Fruit fly (Drosophila melanogaster) whole organism, embryonic: Measurements from ENCODE around the gene fry.

Experiments
- B-H1 ChIP-seq: fragments of 200-800 bp; sonication (Bioruptor generic); IDR thresholded peaks from 3 replicates; pipeline ENCODE4 v1.3.6; 2022; ENCODE audit warnings: missing biosample characterization, missing genetic modification characterization
- BtbVII ChIP-seq: fragments of 200-800 bp; sonication (Bioruptor generic); optimal IDR thresholded peaks from 3 replicates; lab custom pipeline; 2017; ENCODE audit warnings: missing biosample characterization, mild to moderate bottlenecking, missing genetic modification characterization
- CG10979 ChIP-seq: fragments of 200-800 bp; sonication (Bioruptor generic); optimal IDR thresholded peaks from 2 replicates; lab custom pipeline; 2018; ENCODE audit warnings: missing biosample characterization, mild to moderate bottlenecking, missing genetic modification characterization, moderate library complexity
- CG11696 ChIP-seq: fragments of 200-800 bp; sonication (Bioruptor generic); IDR thresholded peaks from 2 replicates; pipeline ENCODE4 v1.3.6; 2022; ENCODE audit warnings: missing biosample characterization, missing genetic modification characterization
- CG11723 ChIP-seq: fragments of 200-800 bp; sonication (Bioruptor generic); optimal IDR thresholded peaks from 2 replicates; lab custom pipeline; 2017; ENCODE audit warnings: missing biosample characterization, mild to moderate bottlenecking, missing genetic modification characterization
- CG12236 ChIP-seq: fragments of 200-800 bp; sonication (Bioruptor generic); optimal IDR thresholded peaks from 2 replicates; lab custom pipeline; 2016; ENCODE audit warnings: missing biosample characterization, missing genetic modification characterization
- CG13894 ChIP-seq: fragments of 200-800 bp; sonication (Bioruptor generic); optimal IDR thresholded peaks from 3 replicates; lab custom pipeline; 2018; ENCODE audit warnings: missing biosample characterization, mild to moderate bottlenecking, missing genetic modification characterization, moderate library complexity
- CG17829 ChIP-seq: fragments of 200-800 bp; optimal IDR thresholded peaks from 2 replicates; lab custom pipeline; 2019; ENCODE audit warnings: missing biosample characterization, mild to moderate bottlenecking, missing genetic modification characterization, moderate library complexity
- CG18262 ChIP-seq: fragments of 200-800 bp; optimal IDR thresholded peaks from 3 replicates; lab custom pipeline; 2019; ENCODE audit warnings: missing biosample characterization, mild to moderate bottlenecking, missing genetic modification characterization, moderate library complexity
- CG2202 ChIP-seq: fragments of 200-800 bp; sonication (Bioruptor generic); optimal IDR thresholded peaks from 2 replicates; lab custom pipeline; 2018; ENCODE audit warnings: missing biosample characterization, mild to moderate bottlenecking, missing genetic modification characterization
- CG2712 ChIP-seq: fragments of 200-800 bp; optimal IDR thresholded peaks from 3 replicates; lab custom pipeline; 2019; ENCODE audit warnings: missing biosample characterization, mild to moderate bottlenecking, missing genetic modification characterization, moderate library complexity
- CG2875 ChIP-seq: fragments of 200-800 bp; sonication (Bioruptor generic); optimal IDR thresholded peaks from 2 replicates; lab custom pipeline; 2017; ENCODE audit warnings: missing biosample characterization, mild to moderate bottlenecking, missing genetic modification characterization, missing genetic modification reagents
- CG33213 ChIP-seq: fragments of 200-800 bp; sonication (Bioruptor generic); optimal IDR thresholded peaks from 3 replicates; lab custom pipeline; 2016; ENCODE audit warnings: missing biosample characterization, missing genetic modification characterization
- CG3995 ChIP-seq: fragments of 200-800 bp; sonication (Bioruptor generic); optimal IDR thresholded peaks from 3 replicates; lab custom pipeline; 2016; ENCODE audit warnings: missing biosample characterization, missing genetic modification characterization
- CG4424 ChIP-seq: fragments of 200-800 bp; sonication (Bioruptor generic); optimal IDR thresholded peaks from 3 replicates; lab custom pipeline; 2016; ENCODE audit warnings: missing biosample characterization, missing genetic modification characterization
- CG4617 ChIP-seq: fragments of 200-800 bp; sonication (Bioruptor generic); optimal IDR thresholded peaks from 3 replicates; lab custom pipeline; 2016; ENCODE audit warnings: missing biosample characterization, missing genetic modification characterization, borderline replicate concordance
- CG4820 ChIP-seq: fragments of 200-800 bp; sonication (Bioruptor generic); optimal IDR thresholded peaks from 3 replicates; lab custom pipeline; 2016; ENCODE audit warnings: missing biosample characterization, missing genetic modification characterization
- CG6175 ChIP-seq: fragments of 200-800 bp; sonication (Bioruptor generic); IDR thresholded peaks from 3 replicates; pipeline ENCODE4 v1.3.6; 2022; ENCODE audit warnings: missing biosample characterization, missing genetic modification characterization
- CG6813 ChIP-seq: fragments of 200-800 bp; sonication (Bioruptor generic); optimal IDR thresholded peaks from 2 replicates; lab custom pipeline; 2017; ENCODE audit warnings: missing biosample characterization, missing genetic modification characterization, mild to moderate bottlenecking, moderate library complexity, missing genetic modification reagents
- CG7372 ChIP-seq: fragments of 200-800 bp; sonication (Bioruptor generic); IDR thresholded peaks from 2 replicates; pipeline ENCODE4 v1.3.6; 2022; ENCODE audit warnings: missing biosample characterization, missing genetic modification characterization
- CG8388 ChIP-seq: fragments of 200-800 bp; sonication (Bioruptor generic); optimal IDR thresholded peaks from 2 replicates; lab custom pipeline; 2019; ENCODE audit warnings: missing biosample characterization, mild to moderate bottlenecking, missing genetic modification characterization, moderate library complexity
- CkIIα-i1 ChIP-seq: fragments of 200-800 bp; sonication (Bioruptor generic); IDR thresholded peaks from 2 replicates; pipeline ENCODE4 v1.3.6; 2022; ENCODE audit warnings: missing biosample characterization, missing genetic modification characterization
- Deaf1 ChIP-seq: fragments of 200-800 bp; optimal IDR thresholded peaks from 3 replicates; lab custom pipeline; 2019; ENCODE audit warnings: missing biosample characterization, mild to moderate bottlenecking, missing genetic modification characterization, moderate library complexity
- Dip3 ChIP-seq: fragments of 200-800 bp; sonication (Bioruptor generic); optimal IDR thresholded peaks from 3 replicates; lab custom pipeline; 2016; ENCODE audit warnings: missing biosample characterization, missing genetic modification characterization
- E2f1 ChIP-seq: fragments of 200-800 bp; sonication (Bioruptor generic); IDR thresholded peaks from 2 replicates; pipeline ENCODE4 v1.3.6; 2022; ENCODE audit warnings: missing biosample characterization, missing genetic modification characterization
- Ets65A ChIP-seq: fragments of 200-800 bp; sonication (Bioruptor generic); peaks from one replicate; lab custom pipeline; 2016; ENCODE audit warnings: missing biosample characterization, missing genetic modification characterization
- GATAe ChIP-seq: fragments of 200-800 bp; sonication (Bioruptor generic); conservative IDR thresholded peaks from 2 replicates; pipeline ENCODE4 v1.3.6; 2022; ENCODE audit warnings: missing biosample characterization, missing genetic modification characterization
- HLH54F ChIP-seq: fragments of 200-800 bp; sonication (Bioruptor generic); optimal IDR thresholded peaks from 3 replicates; lab custom pipeline; 2016; ENCODE audit warnings: missing biosample characterization, missing genetic modification characterization
- Mrtf ChIP-seq: fragments of 200-800 bp; sonication (Bioruptor generic); IDR thresholded peaks from 3 replicates; pipeline ENCODE4 v1.3.6; 2022; ENCODE audit warnings: missing biosample characterization, missing genetic modification characterization
- Side ChIP-seq: fragments of 200-800 bp; sonication (Bioruptor generic); optimal IDR thresholded peaks from 2 replicates; lab custom pipeline; 2016; ENCODE audit warnings: missing biosample characterization, missing genetic modification characterization
- Six4 ChIP-seq: fragments of 200-800 bp; sonication (Bioruptor generic); optimal IDR thresholded peaks from 2 replicates; lab custom pipeline; 2016; ENCODE audit warnings: missing biosample characterization, missing genetic modification characterization
- Sox102F ChIP-seq: fragments of 200-800 bp; sonication (Bioruptor generic); optimal IDR thresholded peaks from 2 replicates; lab custom pipeline; 2018; ENCODE audit warnings: missing biosample characterization, mild to moderate bottlenecking, missing genetic modification characterization, moderate library complexity
- ase ChIP-seq: fragments of 200-800 bp; sonication (Bioruptor generic); IDR thresholded peaks from 3 replicates; pipeline ENCODE4 v1.3.6; 2022; ENCODE audit warnings: missing biosample characterization, missing genetic modification characterization
- btn ChIP-seq: fragments of 200-800 bp; sonication (Bioruptor generic); optimal IDR thresholded peaks from 2 replicates; lab custom pipeline; 2016; ENCODE audit warnings: missing biosample characterization, missing genetic modification characterization
- cad ChIP-seq: fragments of >200 bp; optimal IDR thresholded peaks from 2 replicates; lab custom pipeline; 2017; ENCODE audit warnings: missing biosample characterization, missing genetic modification characterization
- chinmo ChIP-seq: fragments of 200-800 bp; sonication (Bioruptor generic); IDR thresholded peaks from 4 replicates; pipeline ENCODE4 v1.3.6; 2022; ENCODE audit warnings: missing biosample characterization, missing genetic modification characterization; ENCODE audit not compliant: partially characterized antibody
- crol ChIP-seq: fragments of 200-800 bp; sonication (Bioruptor generic); IDR thresholded peaks from 2 replicates; pipeline ENCODE4 v1.3.6; 2022; ENCODE audit warnings: missing biosample characterization, missing genetic modification characterization
- gsb ChIP-seq: fragments of 200-800 bp; sonication (Bioruptor generic); IDR thresholded peaks from 2 replicates; pipeline ENCODE4 v1.3.6; 2022; ENCODE audit warnings: missing biosample characterization, missing genetic modification characterization
- hbn ChIP-seq: fragments of 200-800 bp; sonication (Bioruptor generic); IDR thresholded peaks from 2 replicates; pipeline ENCODE4 v1.3.6; 2022; ENCODE audit warnings: missing biosample characterization, missing genetic modification characterization; ENCODE audit not compliant: partially characterized antibody
- her ChIP-seq: fragments of 200-800 bp; sonication (Bioruptor generic); optimal IDR thresholded peaks from 2 replicates; lab custom pipeline; 2016; ENCODE audit warnings: missing biosample characterization, missing genetic modification characterization
- lilli ChIP-seq: fragments of 200-800 bp; sonication (Bioruptor generic); optimal IDR thresholded peaks from 3 replicates; lab custom pipeline; 2016; ENCODE audit warnings: missing biosample characterization, missing genetic modification characterization
- maf-S ChIP-seq: fragments of 200-800 bp; sonication (Bioruptor generic); optimal IDR thresholded peaks from 2 replicates; lab custom pipeline; 2016; ENCODE audit warnings: missing biosample characterization, missing genetic modification characterization
- nom ChIP-seq: fragments of 200-800 bp; sonication (Bioruptor generic); optimal IDR thresholded peaks from 2 replicates; lab custom pipeline; 2017; ENCODE audit warnings: missing biosample characterization, missing genetic modification characterization, mild to moderate bottlenecking, moderate library complexity, missing genetic modification reagents
- odd ChIP-seq: fragments of 200-800 bp; sonication (Bioruptor generic); optimal IDR thresholded peaks from 2 replicates; lab custom pipeline; 2017; ENCODE audit warnings: missing biosample characterization, mild to moderate bottlenecking, missing genetic modification characterization
- onecut ChIP-seq: fragments of 200-800 bp; sonication (Bioruptor generic); IDR thresholded peaks from 2 replicates; pipeline ENCODE4 v1.3.6; 2022; ENCODE audit warnings: missing biosample characterization, missing genetic modification characterization
- pzg ChIP-seq: fragments of 200-800 bp; sonication (Bioruptor generic); optimal IDR thresholded peaks from 3 replicates; lab custom pipeline; 2018; ENCODE audit warnings: missing biosample characterization, mild to moderate bottlenecking, missing genetic modification characterization, moderate library complexity
- repo ChIP-seq: fragments of 200-800 bp; sonication (Bioruptor generic); optimal IDR thresholded peaks from 2 replicates; lab custom pipeline; 2016; ENCODE audit warnings: missing biosample characterization, missing genetic modification characterization
- row ChIP-seq: fragments of 200-800 bp; sonication (Bioruptor generic); IDR thresholded peaks from 3 replicates; pipeline ENCODE4 v1.3.6; 2022; ENCODE audit warnings: missing biosample characterization, missing genetic modification characterization
- so ChIP-seq: fragments of 200-800 bp; sonication (Bioruptor generic); IDR thresholded peaks from 3 replicates; pipeline ENCODE4 v1.3.6; 2022; ENCODE audit warnings: missing biosample characterization, missing genetic modification characterization
- zen2 ChIP-seq: fragments of 200-800 bp; sonication (Bioruptor generic); IDR thresholded peaks from 3 replicates; pipeline ENCODE4 v1.3.6; 2022; ENCODE audit warnings: missing biosample characterization, missing genetic modification characterization; ENCODE audit not compliant: partially characterized antibody

fry gene

dm6 chr3L:9713828-9714536 is 35.1 kb upstream of the fry start, which contains the start of gene vsg (continued):
- TF ChIP-seq cad (GFP tag; lab: Kevin White, UChicago) (no peak), CG4617 (GFP tag; lab: Kevin White, UChicago) (peak; percentile 90), Deaf1 (tag; lab: Kevin White, UChicago) (peak; percentile 57), odd (GFP tag; lab: Kevin White, UChicago) (peak; percentile 70), zen2 (peak; percentile 81), CG7372 (GFP tag; lab: Robert Waterston, UW) (peak; percentile 58), crol (no peak), GATAe (GFP tag; lab: Robert Waterston, UW) (peak; percentile 58; the same call in 1 of the 2 replicates), CG4820 (peak; percentile 70), CG18262 (peak; percentile 90), Mrtf (no peak; the same call in 1 of the 3 replicates), CG12236 (GFP tag; lab: Kevin White, UChicago) (no peak), CG8388 (GFP tag; lab: Kevin White, UChicago) (peak; percentile 78), B-H1 (no peak; the same call in 2 of the 3 replicates), so (GFP tag; lab: Robert Waterston, UW) (no peak), CG2712 (tag; lab: Kevin White, UChicago) (peak; percentile 91), CG13894 (peak; percentile 71), CG6175 (no peak), Dip3 (peak; percentile 60), lilli (GFP tag; lab: Kevin White, UChicago) (peak; percentile 73), CG33213 (GFP tag; lab: Kevin White, UChicago) (peak; percentile 33), Sox102F (GFP tag; lab: Kevin White, UChicago) (peak; percentile 82), CG2202 (tag; lab: Kevin White, UChicago) (peak; percentile 36), her (GFP tag; lab: Kevin White, UChicago) (peak; percentile 45), CkIIα-i1 (GFP tag; lab: Robert Waterston, UW) (no peak), Ets65A (GFP tag; lab: Kevin White, UChicago) (peak; percentile 95), E2f1 (peak; percentile 52; the same call in 1 of the 2 replicates), row (GFP tag; lab: Robert Waterston, UW) (peak; percentile 92), gsb (GFP tag; lab: Robert Waterston, UW) (peak; percentile 63), Six4 (GFP tag; lab: Kevin White, UChicago) (peak; percentile 59), repo (GFP tag; lab: Kevin White, UChicago) (no peak), btn (GFP tag; lab: Kevin White, UChicago) (no peak), ase (GFP tag; lab: Robert Waterston, UW) (peak; percentile 19; the same call in 1 of the 3 replicates), hbn (peak; percentile 64), CG2875 (GFP tag; lab: Kevin White, UChicago) (peak; percentile 51), nom (no peak), CG4424 (GFP tag; lab: Kevin White, UChicago) (peak; percentile 73), maf-S (GFP tag; lab: Kevin White, UChicago) (peak; percentile 38), onecut (GFP tag; lab: Robert Waterston, UW) (peak; percentile 21; the same call in 1 of the 2 replicates), pzg (GFP tag; lab: Kevin White, UChicago) (peak; percentile 61), CG6813 (GFP tag; lab: Kevin White, UChicago) (no peak), CG3995 (peak; percentile 48), BtbVII (GFP tag; lab: Kevin White, UChicago) (peak; percentile 45), CG17829 (tag; lab: Kevin White, UChicago) (peak; percentile 85), chinmo (GFP tag; lab: Robert Waterston, UW) (peak; percentile 95; the same call in 3 of the 4 replicates), CG10979 (tag; lab: Kevin White, UChicago) (peak; percentile 78), HLH54F (GFP tag; lab: Kevin White, UChicago) (peak; percentile 42), Side (peak; percentile 13), CG11723 (GFP tag; lab: Kevin White, UChicago) (peak; percentile 42), CG11696 (GFP tag; lab: Robert Waterston, UW) (0 out of 2 replicates have a peak, but pooled peaks have one; percentile 22)
